Worm (Caenorhabditis elegans): ENCODE data around the gene hars-1.
A peak's percentile ranks its signal among the peaks of the same experiment; 100 is the strongest.

Gene hars-1

ce11 chrIV:10902476-10902875 lies 43.7 kb downstream of the hars-1 start:
- no peak for TF ChIP-seq aly-2 (tag; optimal IDR thresholded peaks at IDR 0.05)
- TF ChIP-seq ceh-63 (GFP tag; optimal IDR thresholded peaks at IDR 0.05) = no peak
- no peak for TF ChIP-seq nhr-76 (tag; optimal IDR thresholded peaks at IDR 0.05)
- TF ChIP-seq skn-1 (tag; optimal IDR thresholded peaks at IDR 0.05) = no peak
- TF ChIP-seq fkh-8 (tag; optimal IDR thresholded peaks at IDR 0.05) = no peak
- no peak for TF ChIP-seq C34B4.2 (tag; optimal IDR thresholded peaks at IDR 0.05)
- TF ChIP-seq rnt-1 (tag; optimal IDR thresholded peaks at IDR 0.05) = no peak
- no peak for TF ChIP-seq unc-130 (tag; optimal IDR thresholded peaks at IDR 0.05)
- no peak for TF ChIP-seq lin-35 (GFP tag; optimal IDR thresholded peaks at IDR 0.05)
- TF ChIP-seq ceh-8 (GFP tag; optimal IDR thresholded peaks at IDR 0.05) = no peak
- TF ChIP-seq ets-5 (GFP tag; IDR thresholded peaks at IDR 0.05) = no peak
- TF ChIP-seq tlp-1 (tag; optimal IDR thresholded peaks at IDR 0.05) = no peak

- TF ChIP-seq F16B12.6 (tag; optimal IDR thresholded peaks at IDR 0.05) (no peak), dsc-1 (tag; optimal IDR thresholded peaks at IDR 0.05) (no peak), nhr-84 (tag; optimal IDR thresholded peaks at IDR 0.05) (no peak), fos-1 (tag; optimal IDR thresholded peaks at IDR 0.05) (no peak), C04F5.9 (tag; optimal IDR thresholded peaks at IDR 0.05) (no peak), lir-3 (tag; optimal IDR thresholded peaks at IDR 0.05; ENCODE audit: poor library complexity) (no peak), lin-35 (GFP tag; optimal IDR thresholded peaks at IDR 0.05) (no peak), unc-62 (GFP tag; optimal IDR thresholded peaks at IDR 0.05) (no peak), lin-15B (tag; optimal IDR thresholded peaks at IDR 0.05) (no peak), zag-1 (tag; optimal IDR thresholded peaks at IDR 0.05) (no peak), ztf-4 (tag; optimal IDR thresholded peaks at IDR 0.05) (no peak), isw-1 (GFP tag; IDR thresholded peaks at IDR 0.05) (no peak), mef-2 (tag; optimal IDR thresholded peaks at IDR 0.05) (no peak)
Observed at ce11 chrIV:10904282-10904681, 45.5 kb downstream of the hars-1 start, which contains the start of gene ZK596.3. ZK596.3 (minus strand) TSS chrIV:10904382.

ce11 chrIV:10909206-10909605 lies 50.4 kb downstream of the hars-1 start, which contains the start of gene ZK596.2:
ZK596.2 (minus strand) TSS chrIV:10909306.
- TF ChIP-seq tlp-1 (tag; optimal IDR thresholded peaks at IDR 0.05) = no peak
- TF ChIP-seq ces-1 (GFP tag; optimal IDR thresholded peaks at IDR 0.05) = no peak
- no peak for TF ChIP-seq zip-4 (GFP tag; optimal IDR thresholded peaks at IDR 0.05)
- TF ChIP-seq lsy-2 (tag; optimal IDR thresholded peaks at IDR 0.05) = no peak
- no peak for TF ChIP-seq snu-23 (GFP tag; optimal IDR thresholded peaks at IDR 0.05)
- TF ChIP-seq ztf-4 (tag; optimal IDR thresholded peaks at IDR 0.05) = no peak
- no peak for TF ChIP-seq blmp-1 (tag; optimal IDR thresholded peaks at IDR 0.05)
- TF ChIP-seq lin-35 (GFP tag; optimal IDR thresholded peaks at IDR 0.05) = no peak
- no peak for TF ChIP-seq ceh-82 (tag; optimal IDR thresholded peaks at IDR 0.05)
- TF ChIP-seq nhr-76 (tag; optimal IDR thresholded peaks at IDR 0.05) = no peak
- no peak for TF ChIP-seq jun-1 (tag; optimal IDR thresholded peaks at IDR 0.05)
- no peak for TF ChIP-seq irx-1 (tag; optimal IDR thresholded peaks at IDR 0.05)
- no peak for TF ChIP-seq elt-3 (tag; optimal IDR thresholded peaks at IDR 0.05)
- no peak for TF ChIP-seq dpl-1 (GFP tag; optimal IDR thresholded peaks at IDR 0.05)
- no peak for TF ChIP-seq pax-3 (tag; optimal IDR thresholded peaks at IDR 0.05)
- no peak for TF ChIP-seq unc-30 (tag; optimal IDR thresholded peaks at IDR 0.05)
- TF ChIP-seq hlh-17 (GFP tag; optimal IDR thresholded peaks at IDR 0.05; ENCODE audit: borderline replicate concordance) = no peak
- no peak for TF ChIP-seq lin-13 (GFP tag; optimal IDR thresholded peaks at IDR 0.05)

ce11 chrIV:10909708-10910107 lies 51.0 kb downstream of the hars-1 start, which contains the start of gene pyk-2:
pyk-2 (plus strand) TSS chrIV:10909913.
- TF ChIP-seq unc-30 (tag; optimal IDR thresholded peaks at IDR 0.05) = no peak
- TF ChIP-seq hlh-4 (tag; optimal IDR thresholded peaks at IDR 0.05) = no peak
- TF ChIP-seq fkh-10 (GFP tag; optimal IDR thresholded peaks at IDR 0.05) = no peak
- no peak for TF ChIP-seq sup-37 (GFP tag; optimal IDR thresholded peaks at IDR 0.05)
- TF ChIP-seq egl-27 (tag; optimal IDR thresholded peaks at IDR 0.05) = no peak
- TF ChIP-seq tlp-1 (tag; optimal IDR thresholded peaks at IDR 0.05) = no peak
- no peak for TF ChIP-seq nhr-77 (tag; optimal IDR thresholded peaks at IDR 0.05)
- TF ChIP-seq nhr-71 (tag; optimal IDR thresholded peaks at IDR 0.05) = peak; percentile 56
- TF ChIP-seq dsc-1 (tag; optimal IDR thresholded peaks at IDR 0.05) = no peak
- TF ChIP-seq ceh-82 (tag; optimal IDR thresholded peaks at IDR 0.05) = no peak
- TF ChIP-seq aly-2 (tag; optimal IDR thresholded peaks at IDR 0.05) = no peak
- no peak for TF ChIP-seq ztf-11 (tag; optimal IDR thresholded peaks at IDR 0.05)
- no peak for TF ChIP-seq mef-2 (tag; optimal IDR thresholded peaks at IDR 0.05)
- no peak for TF ChIP-seq grh-1 (GFP tag; IDR thresholded peaks at IDR 0.05)
- peak; percentile 49 for TF ChIP-seq elt-2 (tag; optimal IDR thresholded peaks at IDR 0.05)
- peak; percentile 88 for TF ChIP-seq nhr-85 (tag)
- TF ChIP-seq Y116A8C.19 (tag; optimal IDR thresholded peaks at IDR 0.05; ENCODE audit: borderline replicate concordance) = no peak
- TF ChIP-seq snu-23 (GFP tag; optimal IDR thresholded peaks at IDR 0.05) = peak; percentile 64
